Fruit fly (Drosophila melanogaster) whole organism, wandering third instar larva: ENCODE results near the gene Alg12.

Source experiments
- Rel ChIP-seq, 2 experiments: fragments of 200-800 bp; sonication (Bioruptor generic) in 1 of 2; optimal IDR thresholded peaks; 2 replicates in 1 of 2; 3 replicates in 1 of 2; lab custom pipeline; 2016 to 2019; ENCODE audit warnings: mild to moderate bottlenecking in 2 of 2, missing biosample characterization in 2 of 2, missing genetic modification characterization in 2 of 2, moderate library complexity in 1 of 2
- ey ChIP-seq: fragments of 200-800 bp; sonication (Bioruptor generic); optimal IDR thresholded peaks from 2 replicates; lab custom pipeline; 2016; ENCODE audit warnings: missing biosample characterization, missing genetic modification characterization
- lola ChIP-seq: fragments of >200 bp; optimal IDR thresholded peaks from 2 replicates; lab custom pipeline; 2017; ENCODE audit warnings: missing biosample characterization, missing genetic modification characterization

DNA sequence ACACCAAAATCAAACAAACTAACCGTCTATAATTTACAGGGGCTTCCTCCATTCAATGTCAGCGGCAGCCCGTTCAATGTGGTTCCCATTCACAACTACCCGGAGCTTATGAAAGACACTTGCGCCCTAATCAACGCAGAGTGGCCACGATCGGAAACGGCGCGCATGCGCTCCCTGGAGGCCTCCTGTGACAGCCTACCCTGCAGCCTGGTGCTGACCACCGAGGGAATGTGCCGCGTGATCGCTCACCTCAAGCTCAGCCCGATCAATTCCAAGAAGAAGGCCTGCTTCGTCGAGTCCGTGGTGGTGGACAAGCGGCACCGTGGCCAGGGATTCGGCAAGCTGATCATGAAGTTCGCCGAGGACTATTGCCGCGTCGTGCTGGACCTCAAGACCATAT lies 12.6 kb downstream of the Alg12 start, which contains the start of gene MED6:
- TF ChIP-seq ey = no peak
- TF ChIP-seq lola = no peak
- TF ChIP-seq Rel (GFP tag; optimal IDR thresholded peaks at IDR 0.05; lab: Kevin White, UChicago) = no peak
- TF ChIP-seq Rel (tag; optimal IDR thresholded peaks at IDR 0.05; lab: Kevin White, UChicago) = no peak
